Fruit fly (Drosophila melanogaster) whole organism, embryonic: ENCODE results near the gene CG33281.

Source experiments
- CG10274 ChIP-seq: fragments of 200-800 bp; sonication (Bioruptor generic); optimal IDR thresholded peaks from 3 replicates; lab custom pipeline; 2017; ENCODE audit warnings: missing biosample characterization, mild to moderate bottlenecking, missing genetic modification characterization
- CG10321 ChIP-seq: fragments of 200-800 bp; sonication (Bioruptor generic); IDR thresholded peaks from 2 replicates; pipeline ENCODE4 v1.3.6; 2022; ENCODE audit warnings: missing biosample characterization, missing genetic modification characterization
- CG10543 ChIP-seq: fragments of 200-800 bp; sonication (Bioruptor generic); optimal IDR thresholded peaks from 3 replicates; lab custom pipeline; 2017; ENCODE audit warnings: missing biosample characterization, mild to moderate bottlenecking, missing genetic modification characterization, moderate library complexity
- CG10959 ChIP-seq: fragments of 200-800 bp; sonication (Bioruptor generic); IDR thresholded peaks from 2 replicates; pipeline ENCODE4 v1.3.6; 2022; ENCODE audit warnings: missing biosample characterization, missing genetic modification characterization
- CG11504 ChIP-seq: fragments of 200-800 bp; sonication (Bioruptor generic); optimal IDR thresholded peaks from 3 replicates; lab custom pipeline; 2019; ENCODE audit warnings: missing biosample characterization, mild to moderate bottlenecking, missing genetic modification characterization, moderate library complexity
- CG12219 ChIP-seq: fragments of 200-800 bp; sonication (Bioruptor generic); optimal IDR thresholded peaks from 3 replicates; lab custom pipeline; 2018; ENCODE audit warnings: missing biosample characterization, mild to moderate bottlenecking, missing genetic modification characterization
- CG12299 ChIP-seq: fragments of 200-800 bp; sonication (Bioruptor generic); optimal IDR thresholded peaks from 2 replicates; lab custom pipeline; 2018; ENCODE audit warnings: missing biosample characterization, mild to moderate bottlenecking, missing genetic modification characterization
- CG12769 ChIP-seq: fragments of 200-800 bp; sonication (Bioruptor generic); optimal IDR thresholded peaks from 2 replicates; lab custom pipeline; 2019; ENCODE audit warnings: missing biosample characterization, mild to moderate bottlenecking, missing genetic modification characterization, moderate library complexity
- CG15011 ChIP-seq: fragments of 200-800 bp; sonication (Bioruptor generic); optimal IDR thresholded peaks from 3 replicates; lab custom pipeline; 2018; ENCODE audit warnings: missing biosample characterization, mild to moderate bottlenecking, missing genetic modification characterization
- CG16779 ChIP-seq: fragments of 200-800 bp; sonication (Bioruptor generic); IDR thresholded peaks from 2 replicates; pipeline ENCODE4 v1.3.6; 2022; ENCODE audit warnings: missing biosample characterization, missing genetic modification characterization
- CG18619 ChIP-seq: fragments of 200-800 bp; sonication (Bioruptor generic); optimal IDR thresholded peaks from 3 replicates; lab custom pipeline; 2017; ENCODE audit warnings: missing biosample characterization, mild to moderate bottlenecking, missing genetic modification characterization
- CG31224 ChIP-seq: fragments of 200-800 bp; sonication (Bioruptor generic); IDR thresholded peaks from 2 replicates; pipeline ENCODE4 v1.3.6; 2022; ENCODE audit warnings: missing biosample characterization, missing genetic modification characterization
- CG6254 ChIP-seq: fragments of 200-800 bp; sonication (Bioruptor generic); optimal IDR thresholded peaks from 3 replicates; lab custom pipeline; 2017; ENCODE audit warnings: mild to moderate bottlenecking, missing biosample characterization, missing genetic modification reagents, missing genetic modification characterization
- CG7928 ChIP-seq: fragments of 200-800 bp; sonication (Bioruptor generic); optimal IDR thresholded peaks from 2 replicates; lab custom pipeline; 2017; ENCODE audit warnings: missing biosample characterization, mild to moderate bottlenecking, missing genetic modification characterization
- CG9876 ChIP-seq: fragments of 200-800 bp; sonication (Bioruptor generic); optimal IDR thresholded peaks from 2 replicates; lab custom pipeline; 2016; ENCODE audit warnings: missing biosample characterization, missing genetic modification characterization
- Camta ChIP-seq: fragments of 200-800 bp; sonication (Bioruptor generic); optimal IDR thresholded peaks from 2 replicates; lab custom pipeline; 2016; ENCODE audit warnings: missing biosample characterization, missing genetic modification characterization
- Ets97D ChIP-seq: fragments of 200-800 bp; sonication (Bioruptor generic); optimal IDR thresholded peaks from 3 replicates; lab custom pipeline; 2016; ENCODE audit warnings: missing biosample characterization, missing genetic modification characterization
- HHEX ChIP-seq: fragments of 200-800 bp; sonication (Bioruptor generic); optimal IDR thresholded peaks from 3 replicates; lab custom pipeline; 2017; ENCODE audit warnings: missing biosample characterization, mild to moderate bottlenecking, missing genetic modification characterization, missing genetic modification reagents
- HLH54F ChIP-seq: fragments of 200-800 bp; sonication (Bioruptor generic); optimal IDR thresholded peaks from 3 replicates; lab custom pipeline; 2016; ENCODE audit warnings: missing biosample characterization, missing genetic modification characterization
- Hr51 ChIP-seq, 2 experiments: fragments of 200-800 bp; sonication (Bioruptor generic); optimal IDR thresholded peaks; 2 replicates in 1 of 2; 3 replicates in 1 of 2; lab custom pipeline; 2016 to 2018; ENCODE audit warnings: missing biosample characterization in 2 of 2, missing genetic modification characterization in 2 of 2, mild to moderate bottlenecking in 1 of 2, moderate library complexity in 1 of 2
- Hr78 ChIP-seq, 2 experiments: fragments of 200-800 bp in 1 of 2; fragments of >200 bp in 1 of 2; sonication (Bioruptor generic) in 1 of 2; optimal IDR thresholded peaks; 2 replicates each; lab custom pipeline; 2017 to 2019; ENCODE audit warnings: missing biosample characterization in 2 of 2, missing genetic modification characterization in 2 of 2, mild to moderate bottlenecking in 1 of 2, moderate library complexity in 1 of 2
- Max ChIP-seq: fragments of 200-800 bp; sonication (Bioruptor generic); optimal IDR thresholded peaks from 2 replicates; lab custom pipeline; 2016; ENCODE audit warnings: missing biosample characterization, mild to moderate bottlenecking, missing genetic modification characterization
- NK7.1 ChIP-seq: fragments of 200-800 bp; sonication (Bioruptor generic); optimal IDR thresholded peaks from 3 replicates; lab custom pipeline; 2016; ENCODE audit warnings: missing biosample characterization, missing genetic modification characterization
- Side ChIP-seq: fragments of 200-800 bp; sonication (Bioruptor generic); optimal IDR thresholded peaks from 2 replicates; lab custom pipeline; 2016; ENCODE audit warnings: missing biosample characterization, missing genetic modification characterization
- Sox100B ChIP-seq: fragments of 200-800 bp; sonication (Bioruptor generic); optimal IDR thresholded peaks from 3 replicates; lab custom pipeline; 2018; ENCODE audit warnings: missing biosample characterization, mild to moderate bottlenecking, missing genetic modification characterization
- Taf1 ChIP-seq: fragments of 200-800 bp; sonication (Bioruptor generic); IDR thresholded peaks from 2 replicates; pipeline ENCODE4 v1.3.6; 2022; ENCODE audit warnings: missing biosample characterization, missing genetic modification characterization
- Vsx1 ChIP-seq: fragments of 200-800 bp; sonication (Bioruptor generic); optimal IDR thresholded peaks from 2 replicates; lab custom pipeline; 2017; ENCODE audit warnings: missing biosample characterization, mild to moderate bottlenecking, missing genetic modification characterization, missing genetic modification reagents
- az2 ChIP-seq: fragments of 200-800 bp; sonication (Bioruptor generic); optimal IDR thresholded peaks from 3 replicates; lab custom pipeline; 2016; ENCODE audit warnings: missing biosample characterization, missing genetic modification characterization
- cato ChIP-seq: fragments of 200-800 bp; sonication (Bioruptor generic); optimal IDR thresholded peaks from 2 replicates; lab custom pipeline; 2016; ENCODE audit warnings: missing biosample characterization, missing genetic modification characterization, borderline replicate concordance
- chm ChIP-seq: fragments of 200-800 bp; sonication (Bioruptor generic); IDR thresholded peaks from 2 replicates; pipeline ENCODE4 v1.3.6; 2022; ENCODE audit warnings: missing biosample characterization, missing genetic modification characterization
- dan ChIP-seq: fragments of 200-800 bp; sonication (Bioruptor generic); IDR thresholded peaks from 2 replicates; pipeline ENCODE4 v1.3.6; 2022; ENCODE audit warnings: missing biosample characterization, missing genetic modification characterization
- disco-r ChIP-seq: fragments of 200-800 bp; sonication (Bioruptor generic); optimal IDR thresholded peaks from 2 replicates; lab custom pipeline; 2016; ENCODE audit warnings: missing biosample characterization, missing genetic modification characterization
- dpn ChIP-seq, 2 experiments: fragments of 200-800 bp; sonication (Bioruptor generic); optimal IDR thresholded peaks; 3 replicates each; lab custom pipeline; 2016; ENCODE audit warnings: missing biosample characterization in 2 of 2, missing genetic modification characterization in 2 of 2
- fd3F ChIP-seq: fragments of 200-800 bp; sonication (Bioruptor generic); optimal IDR thresholded peaks from 2 replicates; lab custom pipeline; 2018; ENCODE audit warnings: missing biosample characterization, mild to moderate bottlenecking, missing genetic modification characterization, moderate library complexity
- fd64A ChIP-seq: fragments of 200-800 bp; sonication (Bioruptor generic); optimal IDR thresholded peaks from 3 replicates; lab custom pipeline; 2018; ENCODE audit warnings: missing biosample characterization, mild to moderate bottlenecking, missing genetic modification characterization
- fu2 ChIP-seq: fragments of 200-800 bp; sonication (Bioruptor generic); optimal IDR thresholded peaks from 2 replicates; lab custom pipeline; 2016; ENCODE audit warnings: missing biosample characterization, missing genetic modification characterization
- gcm ChIP-seq: fragments of 200-800 bp; sonication (Bioruptor generic); optimal IDR thresholded peaks from 2 replicates; lab custom pipeline; 2019; ENCODE audit warnings: missing biosample characterization, mild to moderate bottlenecking, missing genetic modification characterization, moderate library complexity
- gfzf ChIP-seq: fragments of 200-800 bp; sonication (Bioruptor generic); optimal IDR thresholded peaks from 2 replicates; lab custom pipeline; 2016; ENCODE audit warnings: missing biosample characterization, mild to moderate bottlenecking, missing genetic modification characterization, moderate library complexity
- gsb-n ChIP-seq: fragments of 200-800 bp; sonication (Bioruptor generic); optimal IDR thresholded peaks from 3 replicates; lab custom pipeline; 2018; ENCODE audit warnings: missing biosample characterization, mild to moderate bottlenecking, missing genetic modification characterization
- nau ChIP-seq: fragments of 200-800 bp; sonication (Bioruptor generic); optimal IDR thresholded peaks from 3 replicates; lab custom pipeline; 2017; ENCODE audit warnings: missing biosample characterization, mild to moderate bottlenecking, missing genetic modification characterization, missing genetic modification reagents
- nmo ChIP-seq: fragments of 200-800 bp; sonication (Bioruptor generic); optimal IDR thresholded peaks from 2 replicates; lab custom pipeline; 2018; ENCODE audit warnings: missing biosample characterization, mild to moderate bottlenecking, missing genetic modification characterization, moderate library complexity
- pnt ChIP-seq: fragments of 200-800 bp; sonication (Bioruptor generic); optimal IDR thresholded peaks from 3 replicates; lab custom pipeline; 2016; ENCODE audit warnings: missing biosample characterization, missing genetic modification characterization
- sima ChIP-seq: fragments of 200-800 bp; sonication (Bioruptor generic); optimal IDR thresholded peaks from 2 replicates; lab custom pipeline; 2016; ENCODE audit warnings: missing biosample characterization, missing genetic modification characterization
- ttk ChIP-seq: fragments of 200-800 bp; sonication (Bioruptor generic); IDR thresholded peaks from 2 replicates; pipeline ENCODE4 v2.1.2; 2022; ENCODE audit warnings: missing biosample characterization, missing genetic modification characterization
- vvl ChIP-seq: fragments of 200-800 bp; sonication (Bioruptor generic); IDR thresholded peaks from 2 replicates; pipeline ENCODE4 v1.3.6; 2022; ENCODE audit warnings: missing biosample characterization, missing genetic modification characterization
- yki ChIP-seq: fragments of >200 bp; optimal IDR thresholded peaks from 3 replicates; lab custom pipeline; 2018
- z ChIP-seq: fragments of 200-800 bp; sonication (Bioruptor generic); IDR thresholded peaks from 3 replicates; pipeline ENCODE4 v1.3.6; 2022; ENCODE audit warnings: missing biosample characterization, missing genetic modification characterization
- zen ChIP-seq: fragments of 200-800 bp; sonication (Bioruptor generic); optimal IDR thresholded peaks from 3 replicates; lab custom pipeline; 2018; ENCODE audit warnings: missing biosample characterization, mild to moderate bottlenecking, missing genetic modification characterization, moderate library complexity
- zfh1 ChIP-seq: fragments of 200-800 bp; sonication (Bioruptor generic); IDR thresholded peaks from 3 replicates; pipeline ENCODE4 v1.3.6; 2022; ENCODE audit warnings: missing biosample characterization, missing genetic modification characterization

CG33281 gene

DNA sequence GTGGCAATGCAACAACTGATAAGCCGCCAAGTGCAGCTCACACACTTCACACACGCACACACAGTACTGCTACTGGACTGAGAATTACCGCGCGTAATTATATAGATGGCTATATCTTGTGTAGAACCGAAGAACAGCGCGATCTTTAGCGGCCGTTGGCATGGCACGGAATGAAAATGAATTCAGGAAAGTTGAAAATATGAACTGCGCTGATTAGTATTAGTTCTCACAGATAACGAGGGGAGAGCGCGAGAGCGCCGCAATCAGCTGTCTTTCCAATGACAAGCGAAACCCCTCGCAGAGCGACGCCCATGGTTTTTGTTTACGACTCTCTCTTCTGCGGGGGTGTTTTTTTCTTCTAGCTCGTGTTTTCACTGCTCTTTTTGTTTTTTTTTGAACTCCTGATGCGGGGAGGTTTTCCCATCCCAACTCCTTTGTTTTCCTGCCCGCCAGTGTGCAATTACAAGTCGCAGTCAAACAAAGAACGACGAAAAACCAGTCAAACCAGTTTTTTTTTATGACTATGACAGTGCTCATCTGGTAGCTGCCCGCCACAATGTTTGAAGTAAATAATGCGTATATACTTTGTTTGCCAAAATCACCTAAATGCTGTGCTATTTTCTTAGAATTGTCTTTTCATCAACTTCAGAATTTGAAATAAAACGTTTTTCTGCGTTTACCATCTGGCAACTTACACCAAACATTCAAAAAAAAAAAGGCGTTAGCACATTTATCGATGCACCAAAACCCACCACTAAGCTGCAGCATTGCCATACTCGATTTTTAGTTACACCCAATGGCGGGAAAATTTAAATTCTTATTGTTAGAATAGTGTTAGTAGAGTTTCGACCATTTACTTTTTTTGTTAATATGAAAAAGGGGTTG lies 20.8 kb upstream of the CG33281 start, which contains the start of gene CG9663:
Gene CG9663, minus strand, starts transcription at position 173 of the 885 bp plus-strand sequence.
- TF ChIP-seq cato (no peak), fu2 (GFP tag; lab: Kevin White, UChicago) (no peak), gfzf (GFP tag; lab: Kevin White, UChicago) (peak; percentile 91), CG10543 (GFP tag; lab: Kevin White, UChicago) (peak; percentile 73), CG9876 (GFP tag; lab: Kevin White, UChicago) (no peak), nmo (GFP tag; lab: Kevin White, UChicago) (peak; percentile 17), CG18619 (no peak), vvl (GFP tag; lab: Robert Waterston, UW) (peak; percentile 37; the same call in 1 of the 2 replicates), zfh1 (GFP tag; lab: Robert Waterston, UW) (no peak), Ets97D (GFP tag; lab: Kevin White, UChicago) (peak; percentile 53), z (no peak), CG6254 (GFP tag; lab: Kevin White, UChicago) (peak; percentile 16), CG10274 (no peak), fd3F (GFP tag; lab: Kevin White, UChicago) (no peak), Hr78 (GFP tag; optimal IDR thresholded peaks at IDR 0.05; lab: Kevin White, UChicago) (peak in 1 of 2 experiments; percentile 81), CG12769 (peak; percentile 71), CG15011 (no peak), CG11504 (no peak), az2 (GFP tag; lab: Kevin White, UChicago) (no peak), sima (GFP tag; lab: Kevin White, UChicago) (no peak), dan (GFP tag; lab: Robert Waterston, UW) (no peak), CG31224 (GFP tag; lab: Robert Waterston, UW) (peak; percentile 48; the same call in 1 of the 2 replicates), zen (tag; lab: Kevin White, UChicago) (no peak), gcm (GFP tag; lab: Kevin White, UChicago) (peak; percentile 53), CG7928 (GFP tag; lab: Kevin White, UChicago) (no peak), Vsx1 (GFP tag; lab: Kevin White, UChicago) (no peak), dpn (GFP tag; optimal IDR thresholded peaks at IDR 0.05; lab: Kevin White, UChicago) (peak; percentile 14 to 34), Max (GFP tag; lab: Kevin White, UChicago) (peak; percentile 11), Camta (no peak), disco-r (GFP tag; lab: Kevin White, UChicago) (no peak), pnt (GFP tag; lab: Kevin White, UChicago) (no peak), NK7.1 (GFP tag; lab: Kevin White, UChicago) (peak; percentile 7), Taf1 (GFP tag; lab: Robert Waterston, UW) (0 out of 2 replicates have a peak, but pooled peaks have one; percentile 30), Hr51 (GFP tag; optimal IDR thresholded peaks at IDR 0.05; lab: Kevin White, UChicago) (no peak), gsb-n (tag; lab: Kevin White, UChicago) (no peak), CG12299 (no peak), Sox100B (GFP tag; lab: Kevin White, UChicago) (no peak), CG12219 (GFP tag; lab: Kevin White, UChicago) (peak; percentile 14), nau (GFP tag; lab: Kevin White, UChicago) (peak; percentile 38), ttk (GFP tag; lab: Robert Waterston, UW) (peak; percentile 55), yki (lab: Kevin White, UChicago) (peak; percentile 26), CG10959 (GFP tag; lab: Robert Waterston, UW) (0 out of 2 replicates have a peak, but pooled peaks have one; percentile 14), chm (GFP tag; lab: Robert Waterston, UW) (peak; percentile 75), fd64A (GFP tag; lab: Kevin White, UChicago) (no peak), HHEX (GFP tag; lab: Kevin White, UChicago) (no peak), CG10321 (GFP tag; lab: Robert Waterston, UW) (no peak), CG16779 (GFP tag; lab: Robert Waterston, UW) (no peak), HLH54F (GFP tag; lab: Kevin White, UChicago) (no peak), Side (GFP tag; lab: Kevin White, UChicago) (peak; percentile 13)
